Fruit fly (Drosophila melanogaster) whole organism, embryonic: Measurements from ENCODE around the gene CG14837.

Source experiments
- Blimp-1 ChIP-seq: fragments of 200-800 bp; sonication (Bioruptor generic); optimal IDR thresholded peaks from 3 replicates; lab custom pipeline; 2018; ENCODE audit warnings: missing biosample characterization, missing genetic modification characterization, mild to moderate bottlenecking, moderate library complexity, missing genetic modification reagents
- CG10147 ChIP-seq: fragments of 200-800 bp; sonication (Bioruptor generic); optimal IDR thresholded peaks from 2 replicates; lab custom pipeline; 2019; ENCODE audit warnings: missing biosample characterization, mild to moderate bottlenecking, missing genetic modification characterization, moderate library complexity
- CG11456 ChIP-seq: fragments of 200-800 bp; sonication (Bioruptor generic); IDR thresholded peaks from 3 replicates; pipeline ENCODE4 v1.3.6; 2022; ENCODE audit warnings: missing biosample characterization, missing genetic modification characterization
- CG11504 ChIP-seq: fragments of 200-800 bp; sonication (Bioruptor generic); optimal IDR thresholded peaks from 3 replicates; lab custom pipeline; 2019; ENCODE audit warnings: missing biosample characterization, mild to moderate bottlenecking, missing genetic modification characterization, moderate library complexity
- CG11696 ChIP-seq: fragments of 200-800 bp; sonication (Bioruptor generic); IDR thresholded peaks from 2 replicates; pipeline ENCODE4 v1.3.6; 2022; ENCODE audit warnings: missing biosample characterization, missing genetic modification characterization
- CG14710 ChIP-seq: fragments of 200-800 bp; sonication (Bioruptor generic); optimal IDR thresholded peaks from 3 replicates; lab custom pipeline; 2019; ENCODE audit warnings: missing biosample characterization, mild to moderate bottlenecking, missing genetic modification characterization, moderate library complexity
- CG17328 ChIP-seq: fragments of 200-800 bp; sonication (Bioruptor generic); IDR thresholded peaks from 2 replicates; pipeline ENCODE4 v1.3.6; 2022; ENCODE audit warnings: missing biosample characterization, missing genetic modification characterization
- CG17802 ChIP-seq: fragments of 200-800 bp; sonication (Bioruptor generic); optimal IDR thresholded peaks from 2 replicates; lab custom pipeline; 2018; ENCODE audit warnings: missing biosample characterization, mild to moderate bottlenecking, missing genetic modification characterization, moderate library complexity
- CG18764 ChIP-seq: fragments of 200-800 bp; sonication (Bioruptor generic); optimal IDR thresholded peaks from 3 replicates; lab custom pipeline; 2016; ENCODE audit warnings: missing biosample characterization, missing genetic modification characterization
- CG30403 ChIP-seq: fragments of 200-800 bp; sonication (Bioruptor generic); optimal IDR thresholded peaks from 3 replicates; lab custom pipeline; 2016; ENCODE audit warnings: missing biosample characterization, missing genetic modification characterization
- CG32767 ChIP-seq: fragments of 200-800 bp; sonication (Bioruptor generic); IDR thresholded peaks from 2 replicates; pipeline ENCODE4 v1.3.6; 2022; ENCODE audit warnings: missing biosample characterization, missing genetic modification characterization
- CG4404 ChIP-seq: fragments of 200-800 bp; sonication (Bioruptor generic); IDR thresholded peaks from 2 replicates; pipeline ENCODE4 v1.3.6; 2022; ENCODE audit warnings: missing biosample characterization, missing genetic modification characterization
- CG5953 ChIP-seq: fragments of 200-800 bp; sonication (Bioruptor generic); IDR thresholded peaks from 2 replicates; pipeline ENCODE4 v1.3.6; 2022; ENCODE audit warnings: missing biosample characterization, missing genetic modification characterization
- CG6813 ChIP-seq: fragments of 200-800 bp; sonication (Bioruptor generic); optimal IDR thresholded peaks from 2 replicates; lab custom pipeline; 2017; ENCODE audit warnings: missing biosample characterization, missing genetic modification characterization, mild to moderate bottlenecking, moderate library complexity, missing genetic modification reagents
- CG7839 ChIP-seq: fragments of 200-800 bp; sonication (Bioruptor generic); optimal IDR thresholded peaks from 3 replicates; lab custom pipeline; 2018; ENCODE audit warnings: missing biosample characterization, mild to moderate bottlenecking, missing genetic modification characterization, moderate library complexity
- CG8388 ChIP-seq: fragments of 200-800 bp; sonication (Bioruptor generic); optimal IDR thresholded peaks from 2 replicates; lab custom pipeline; 2019; ENCODE audit warnings: missing biosample characterization, mild to moderate bottlenecking, missing genetic modification characterization, moderate library complexity
- CG8765 ChIP-seq: fragments of 200-800 bp; sonication (Bioruptor generic); IDR thresholded peaks from 2 replicates; pipeline ENCODE4 v1.3.6; 2022; ENCODE audit warnings: missing biosample characterization, missing genetic modification characterization
- Dll ChIP-seq: fragments of 200-800 bp; sonication (Bioruptor generic); IDR thresholded peaks from 4 replicates; pipeline ENCODE4 v1.3.6; 2022; ENCODE audit warnings: missing biosample characterization, missing genetic modification characterization; ENCODE audit not compliant: partially characterized antibody
- Gsc ChIP-seq: fragments of 200-800 bp; sonication (Bioruptor generic); IDR thresholded peaks from 2 replicates; pipeline ENCODE4 v1.3.6; 2022; ENCODE audit warnings: missing biosample characterization, missing genetic modification characterization
- Max ChIP-seq: fragments of 200-800 bp; sonication (Bioruptor generic); optimal IDR thresholded peaks from 2 replicates; lab custom pipeline; 2016; ENCODE audit warnings: missing biosample characterization, mild to moderate bottlenecking, missing genetic modification characterization
- NC2α ChIP-seq: fragments of 200-800 bp; sonication (Bioruptor generic); optimal IDR thresholded peaks from 2 replicates; lab custom pipeline; 2016; ENCODE audit warnings: missing biosample characterization, missing genetic modification characterization
- NfI ChIP-seq: fragments of 200-800 bp; sonication (Bioruptor generic); optimal IDR thresholded peaks from 3 replicates; lab custom pipeline; 2018; ENCODE audit warnings: missing biosample characterization, mild to moderate bottlenecking, missing genetic modification characterization, moderate library complexity
- Oaz ChIP-seq: fragments of 200-800 bp; sonication (Bioruptor generic); IDR thresholded peaks from 2 replicates; pipeline ENCODE4 v1.3.6; 2022; ENCODE audit warnings: missing biosample characterization, missing genetic modification characterization
- Oli ChIP-seq: fragments of 200-800 bp; sonication (Bioruptor generic); optimal IDR thresholded peaks from 2 replicates; lab custom pipeline; 2018; ENCODE audit warnings: missing biosample characterization, mild to moderate bottlenecking, missing genetic modification characterization, moderate library complexity
- PHDP ChIP-seq: fragments of 200-800 bp; sonication (Bioruptor generic); optimal IDR thresholded peaks from 3 replicates; lab custom pipeline; 2018; ENCODE audit warnings: missing biosample characterization, mild to moderate bottlenecking, missing genetic modification characterization, moderate library complexity
- Rfx ChIP-seq: fragments of 200-800 bp; sonication (Bioruptor generic); IDR thresholded peaks from 2 replicates; pipeline ENCODE4 v1.3.6; 2022; ENCODE audit warnings: missing biosample characterization, missing genetic modification characterization
- Side ChIP-seq: fragments of 200-800 bp; sonication (Bioruptor generic); optimal IDR thresholded peaks from 2 replicates; lab custom pipeline; 2016; ENCODE audit warnings: missing biosample characterization, missing genetic modification characterization
- Sin3A ChIP-seq: fragments of >200 bp; optimal IDR thresholded peaks from 2 replicates; lab custom pipeline; 2018
- Ssrp ChIP-seq: fragments of 200-800 bp; sonication (Bioruptor generic); optimal IDR thresholded peaks from 2 replicates; lab custom pipeline; 2018; ENCODE audit warnings: missing biosample characterization, mild to moderate bottlenecking, missing genetic modification characterization, moderate library complexity
- Xrp1 ChIP-seq: fragments of 200-800 bp; sonication (Bioruptor generic); IDR thresholded peaks from 2 replicates; pipeline ENCODE4 v1.3.6; 2022; ENCODE audit warnings: missing biosample characterization, missing genetic modification characterization
- YL-1 ChIP-seq: fragments of 200-800 bp; sonication (Bioruptor generic); optimal IDR thresholded peaks from 3 replicates; lab custom pipeline; 2017; ENCODE audit warnings: missing biosample characterization, mild to moderate bottlenecking, missing genetic modification characterization
- ase ChIP-seq: fragments of 200-800 bp; sonication (Bioruptor generic); IDR thresholded peaks from 3 replicates; pipeline ENCODE4 v1.3.6; 2022; ENCODE audit warnings: missing biosample characterization, missing genetic modification characterization
- br ChIP-seq: fragments of >200 bp; optimal IDR thresholded peaks from 2 replicates; lab custom pipeline; 2017
- ci ChIP-seq: fragments of 200-800 bp; sonication (Bioruptor generic); IDR thresholded peaks from 3 replicates; pipeline ENCODE4 v1.3.6; 2022; ENCODE audit warnings: missing biosample characterization, missing genetic modification characterization
- ewg ChIP-seq: fragments of 200-800 bp; sonication (Bioruptor generic); optimal IDR thresholded peaks from 3 replicates; lab custom pipeline; 2017; ENCODE audit warnings: mild to moderate bottlenecking, missing biosample characterization, missing genetic modification reagents, missing genetic modification characterization
- fd96Cb ChIP-seq: fragments of 200-800 bp; sonication (Bioruptor generic); optimal IDR thresholded peaks from 2 replicates; lab custom pipeline; 2018; ENCODE audit warnings: missing biosample characterization, mild to moderate bottlenecking, missing genetic modification characterization, moderate library complexity
- gcm ChIP-seq: fragments of 200-800 bp; sonication (Bioruptor generic); optimal IDR thresholded peaks from 2 replicates; lab custom pipeline; 2019; ENCODE audit warnings: missing biosample characterization, mild to moderate bottlenecking, missing genetic modification characterization, moderate library complexity
- grau ChIP-seq: fragments of 200-800 bp; optimal IDR thresholded peaks from 3 replicates; lab custom pipeline; 2019; ENCODE audit warnings: missing biosample characterization, mild to moderate bottlenecking, missing genetic modification characterization, moderate library complexity
- h ChIP-seq: fragments of >200 bp; optimal IDR thresholded peaks from 2 replicates; lab custom pipeline; 2017
- hb ChIP-seq: fragments of 200-800 bp; sonication (Bioruptor generic); IDR thresholded peaks from 3 replicates; pipeline ENCODE4 v1.3.6; 2022; ENCODE audit warnings: missing biosample characterization, missing genetic modification characterization; ENCODE audit not compliant: partially characterized antibody
- mirr ChIP-seq: fragments of 200-800 bp; sonication (Bioruptor generic); optimal IDR thresholded peaks from 3 replicates; lab custom pipeline; 2018; ENCODE audit warnings: missing biosample characterization, mild to moderate bottlenecking, missing genetic modification characterization
- nom ChIP-seq: fragments of 200-800 bp; sonication (Bioruptor generic); optimal IDR thresholded peaks from 2 replicates; lab custom pipeline; 2017; ENCODE audit warnings: missing biosample characterization, missing genetic modification characterization, mild to moderate bottlenecking, moderate library complexity, missing genetic modification reagents
- oc ChIP-seq: fragments of 200-800 bp; sonication (Bioruptor generic); optimal IDR thresholded peaks from 2 replicates; lab custom pipeline; 2018; ENCODE audit warnings: missing biosample characterization, mild to moderate bottlenecking, missing genetic modification characterization, moderate library complexity
- pita ChIP-seq: fragments of 200-800 bp; sonication (Bioruptor generic); optimal IDR thresholded peaks from 2 replicates; lab custom pipeline; 2017; ENCODE audit warnings: missing biosample characterization, mild to moderate bottlenecking, missing genetic modification characterization
- row ChIP-seq: fragments of 200-800 bp; sonication (Bioruptor generic); IDR thresholded peaks from 3 replicates; pipeline ENCODE4 v1.3.6; 2022; ENCODE audit warnings: missing biosample characterization, missing genetic modification characterization
- salm ChIP-seq: fragments of 200-800 bp; sonication (Bioruptor generic); optimal IDR thresholded peaks from 2 replicates; lab custom pipeline; 2018; ENCODE audit warnings: missing biosample characterization, mild to moderate bottlenecking, missing genetic modification characterization
- sug ChIP-seq: fragments of 200-800 bp; optimal IDR thresholded peaks from 2 replicates; lab custom pipeline; 2019; ENCODE audit warnings: missing biosample characterization, mild to moderate bottlenecking, missing genetic modification characterization, moderate library complexity
- trh ChIP-seq: fragments of 200-800 bp; sonication (Bioruptor generic); optimal IDR thresholded peaks from 2 replicates; lab custom pipeline; 2016; ENCODE audit warnings: missing biosample characterization, missing genetic modification characterization
- tx ChIP-seq: fragments of 200-800 bp; sonication (Bioruptor generic); optimal IDR thresholded peaks from 2 replicates; lab custom pipeline; 2016; ENCODE audit warnings: missing biosample characterization, missing genetic modification characterization
- zen ChIP-seq: fragments of 200-800 bp; sonication (Bioruptor generic); optimal IDR thresholded peaks from 3 replicates; lab custom pipeline; 2018; ENCODE audit warnings: missing biosample characterization, mild to moderate bottlenecking, missing genetic modification characterization, moderate library complexity
- zf30C ChIP-seq: fragments of 200-800 bp; sonication (Bioruptor generic); optimal IDR thresholded peaks from 3 replicates; lab custom pipeline; 2018; ENCODE audit warnings: missing biosample characterization, mild to moderate bottlenecking, missing genetic modification characterization

The CG14837 gene

DNA sequence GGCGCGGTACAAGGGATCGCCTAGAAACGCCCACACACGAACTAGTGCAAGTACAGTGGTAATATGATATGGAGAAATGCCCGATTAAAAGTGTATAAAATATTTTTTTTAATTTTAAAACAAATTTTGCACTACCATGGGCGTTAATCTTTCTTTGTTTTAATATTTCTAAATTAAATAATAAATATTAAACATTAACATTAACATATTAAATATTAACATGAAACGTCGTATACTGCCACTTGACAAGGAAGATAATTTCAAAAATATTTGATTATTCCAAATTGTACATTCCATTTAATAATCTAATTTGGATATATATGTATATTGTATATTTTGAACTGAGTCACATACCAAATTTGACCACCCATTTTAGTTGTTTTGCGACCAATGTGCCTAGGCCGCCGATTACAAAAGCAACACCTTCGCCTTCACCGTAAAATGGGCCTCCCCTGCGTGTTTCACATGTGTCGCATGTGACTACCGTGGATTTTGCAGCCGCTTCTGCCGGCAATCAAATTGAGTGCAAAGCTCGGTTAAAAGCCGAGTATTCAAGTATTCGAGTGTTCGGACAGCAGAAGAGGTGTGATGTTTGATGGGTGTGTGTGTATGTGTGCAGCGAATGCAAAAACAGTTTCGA, 32.4 kb upstream of the CG14837 start (continued):
- TF ChIP-seq Sin3A (lab: Kevin White, UChicago) (no peak), CG8765 (GFP tag; lab: Robert Waterston, UW) (no peak), CG17328 (GFP tag; lab: Robert Waterston, UW) (peak; percentile 45; the same call in 1 of the 2 replicates), br (lab: Kevin White, UChicago) (no peak), oc (no peak), ci (GFP tag; lab: Robert Waterston, UW) (no peak), CG14710 (tag; lab: Kevin White, UChicago) (peak; percentile 56), gcm (no peak), Gsc (GFP tag; lab: Robert Waterston, UW) (no peak), CG5953 (no peak), Dll (GFP tag; lab: Robert Waterston, UW) (no peak), fd96Cb (peak; percentile 55), CG6813 (GFP tag; lab: Kevin White, UChicago) (no peak), tx (GFP tag; lab: Kevin White, UChicago) (no peak), grau (tag; lab: Kevin White, UChicago) (peak; percentile 71), nom (GFP tag; lab: Kevin White, UChicago) (no peak), PHDP (tag; lab: Kevin White, UChicago) (no peak), Max (GFP tag; lab: Kevin White, UChicago) (no peak), ewg (no peak), h (lab: Kevin White, UChicago) (no peak), CG30403 (GFP tag; lab: Kevin White, UChicago) (peak; percentile 41), CG11696 (no peak), CG7839 (tag; lab: Kevin White, UChicago) (peak; percentile 64), CG11504 (tag; lab: Kevin White, UChicago) (peak; percentile 76), CG10147 (GFP tag; lab: Kevin White, UChicago) (no peak), CG32767 (GFP tag; lab: Robert Waterston, UW) (0 out of 2 replicates have a peak, but pooled peaks have one; percentile 11), zf30C (GFP tag; lab: Kevin White, UChicago) (no peak), mirr (GFP tag; lab: Kevin White, UChicago) (no peak), CG4404 (GFP tag; lab: Robert Waterston, UW) (no peak), Oaz (0 out of 2 replicates have a peak, but pooled peaks have one; percentile 4), ase (GFP tag; lab: Robert Waterston, UW) (no peak), trh (GFP tag; lab: Kevin White, UChicago) (no peak), YL-1 (GFP tag; lab: Kevin White, UChicago) (no peak), Xrp1 (peak; percentile 61; the same call in 1 of the 2 replicates), pita (GFP tag; lab: Kevin White, UChicago) (no peak), CG11456 (no peak), Rfx (no peak), Blimp-1 (GFP tag; lab: Kevin White, UChicago) (peak; percentile 67), row (GFP tag; lab: Robert Waterston, UW) (peak; percentile 35; the same call in 1 of the 3 replicates), sug (no peak), CG8388 (GFP tag; lab: Kevin White, UChicago) (peak; percentile 66), CG17802 (tag; lab: Kevin White, UChicago) (no peak), Oli (tag; lab: Kevin White, UChicago) (peak; percentile 52), NfI (GFP tag; lab: Kevin White, UChicago) (no peak), Side (GFP tag; lab: Kevin White, UChicago) (no peak), salm (no peak), Ssrp (tag; lab: Kevin White, UChicago) (peak; percentile 62), NC2α (GFP tag; lab: Kevin White, UChicago) (no peak), zen (tag; lab: Kevin White, UChicago) (no peak), hb (GFP tag; lab: Robert Waterston, UW) (no peak), CG18764 (GFP tag; lab: Kevin White, UChicago) (no peak)
